Worm (Caenorhabditis elegans): ENCODE measurements around the gene K01B6.3.

ce11 chrIII:9317601-9318000 lies 17.6 kb downstream of the K01B6.3 start:
- TF ChIP-seq tbx-37 (GFP tag; conservative IDR thresholded peaks at IDR 0.05) (no peak), hmg-4 (GFP tag; optimal IDR thresholded peaks at IDR 0.05) (no peak)

All from whole organism, early embryonic.